Worm (Caenorhabditis elegans) whole organism, L2 larva: ENCODE results near the gene Y105C5B.19.

Experiments used
- F13H6.1 ChIP-seq: sonication (generic microtip); optimal IDR thresholded peaks from 2 replicates; lab custom pipeline; 2016; ENCODE audit warnings: missing genetic modification characterization, missing compliant biosample characterization
- R02D3.7 ChIP-seq: fragments of 150-350 bp; optimal IDR thresholded peaks from 2 replicates; lab custom pipeline; 2014; ENCODE audit warnings: missing biosample characterization, missing genetic modification characterization
- Y55F3AM.14 ChIP-seq: fragments of 200-800 bp; sonication (Bioruptor generic); optimal IDR thresholded peaks from 2 replicates; lab custom pipeline; 2018; ENCODE audit warnings: mild to moderate bottlenecking, missing genetic modification characterization, missing compliant biosample characterization
- ZK546.5 ChIP-seq: sonication (generic microtip); optimal IDR thresholded peaks from 2 replicates; lab custom pipeline; 2017; ENCODE audit warnings: missing biosample characterization, missing genetic modification characterization
- aly-2 ChIP-seq: fragments of 150-350 bp; optimal IDR thresholded peaks from 2 replicates; lab custom pipeline; 2014; ENCODE audit warnings: missing biosample characterization, missing genetic modification characterization
- ama-1 ChIP-seq: fragments of 150-350 bp; optimal IDR thresholded peaks from 2 replicates; lab custom pipeline; 2018; ENCODE audit warnings: inconsistent platforms
- ceh-16 ChIP-seq: fragments of 150-350 bp; optimal IDR thresholded peaks from 2 replicates; lab custom pipeline; 2014; ENCODE audit warnings: missing biosample characterization, missing genetic modification characterization
- crh-2 ChIP-seq: sonication (generic microtip); optimal IDR thresholded peaks from 2 replicates; lab custom pipeline; 2017; ENCODE audit warnings: missing biosample characterization, missing genetic modification characterization
- egl-27 ChIP-seq: sonication (generic microtip); optimal IDR thresholded peaks from 3 replicates; lab custom pipeline; 2017; ENCODE audit warnings: missing biosample characterization, missing genetic modification reagents, missing genetic modification characterization
- elt-3 ChIP-seq: sonication (generic microtip); optimal IDR thresholded peaks from 2 replicates; lab custom pipeline; 2017; ENCODE audit warnings: missing biosample characterization, missing genetic modification characterization
- fos-1 ChIP-seq: fragments of 150-350 bp; optimal IDR thresholded peaks from 2 replicates; lab custom pipeline; 2014; ENCODE audit warnings: missing biosample characterization, missing genetic modification characterization
- gmeb-1 ChIP-seq: fragments of 150-350 bp; optimal IDR thresholded peaks from 2 replicates; lab custom pipeline; 2014; ENCODE audit warnings: missing biosample characterization, missing genetic modification characterization
- lin-11 ChIP-seq: fragments of 150-350 bp; sonication (generic microtip); optimal IDR thresholded peaks from 2 replicates; lab custom pipeline; 2014; ENCODE audit warnings: missing biosample characterization, missing genetic modification characterization, inconsistent platforms, mixed read lengths
- lin-13 ChIP-seq: fragments of 150-350 bp; optimal IDR thresholded peaks from 2 replicates; lab custom pipeline; 2014; ENCODE audit warnings: missing biosample characterization, missing genetic modification reagents, missing genetic modification characterization
- lsy-2 ChIP-seq, 2 experiments: fragments of 150-350 bp in 1 of 2; sonication (generic microtip) in 1 of 2; optimal IDR thresholded peaks; 2 replicates each; lab custom pipeline; 2014 to 2017; ENCODE audit warnings: missing biosample characterization in 2 of 2, missing genetic modification characterization in 2 of 2
- mab-5 ChIP-seq: fragments of 150-350 bp; optimal IDR thresholded peaks from 2 replicates; lab custom pipeline; 2014; ENCODE audit warnings: missing biosample characterization, missing genetic modification characterization
- mbf-1 ChIP-seq: sonication (generic microtip); optimal IDR thresholded peaks from 2 replicates; lab custom pipeline; 2017; ENCODE audit warnings: missing biosample characterization, missing genetic modification characterization
- nhr-10 ChIP-seq: sonication (generic microtip); optimal IDR thresholded peaks from 2 replicates; lab custom pipeline; 2017; ENCODE audit warnings: missing biosample characterization, missing genetic modification characterization
- nhr-12 ChIP-seq: fragments of 150-350 bp; optimal IDR thresholded peaks from 2 replicates; lab custom pipeline; 2014; ENCODE audit warnings: missing biosample characterization, missing genetic modification characterization
- nhr-129 ChIP-seq: fragments of 150-350 bp; optimal IDR thresholded peaks from 2 replicates; lab custom pipeline; 2014; ENCODE audit warnings: missing biosample characterization, missing genetic modification characterization
- nhr-21 ChIP-seq: fragments of 150-350 bp; optimal IDR thresholded peaks from 2 replicates; lab custom pipeline; 2014; ENCODE audit warnings: missing biosample characterization, missing genetic modification characterization
- nhr-23 ChIP-seq: fragments of 150-350 bp; optimal IDR thresholded peaks from 2 replicates; lab custom pipeline; 2014; ENCODE audit warnings: missing biosample characterization, missing genetic modification reagents, missing genetic modification characterization
- nhr-237 ChIP-seq: fragments of 150-350 bp; optimal IDR thresholded peaks from 2 replicates; lab custom pipeline; 2014; ENCODE audit warnings: missing biosample characterization, missing genetic modification characterization
- nhr-25 ChIP-seq: fragments of 150-350 bp; sonication (generic microtip); optimal IDR thresholded peaks from 3 replicates; lab custom pipeline; 2014; ENCODE audit warnings: missing biosample characterization, missing genetic modification characterization
- nhr-77 ChIP-seq: fragments of 150-350 bp; optimal IDR thresholded peaks from 2 replicates; lab custom pipeline; 2014; ENCODE audit warnings: missing biosample characterization, missing genetic modification characterization
- sem-4 ChIP-seq: fragments of 150-350 bp; optimal IDR thresholded peaks from 2 replicates; lab custom pipeline; 2014; ENCODE audit warnings: missing biosample characterization, missing genetic modification reagents, missing genetic modification characterization
- skn-1 ChIP-seq: sonication (generic microtip); optimal IDR thresholded peaks from 2 replicates; lab custom pipeline; 2017; ENCODE audit warnings: missing biosample characterization, missing genetic modification characterization
- snpc-4 ChIP-seq: fragments of 150-350 bp; optimal IDR thresholded peaks from 2 replicates; lab custom pipeline; 2014; ENCODE audit warnings: missing biosample characterization, missing genetic modification characterization
- unc-39 ChIP-seq: fragments of 150-350 bp; optimal IDR thresholded peaks from 2 replicates; lab custom pipeline; 2014; ENCODE audit warnings: missing biosample characterization, missing genetic modification characterization
- unc-55 ChIP-seq: fragments of 150-350 bp; sonication (generic microtip); optimal IDR thresholded peaks from 3 replicates; lab custom pipeline; 2014; ENCODE audit warnings: missing biosample characterization, missing genetic modification reagents, missing genetic modification characterization
- zag-1 ChIP-seq: fragments of 150-350 bp; optimal IDR thresholded peaks from 2 replicates; lab custom pipeline; 2014; ENCODE audit warnings: missing biosample characterization, missing genetic modification characterization
- ztf-1 ChIP-seq: fragments of 200-800 bp; sonication (Bioruptor generic); conservative IDR thresholded peaks from 2 replicates; pipeline ENCODE4 v1.3.6; 2022; ENCODE audit warnings: missing genetic modification characterization, missing compliant biosample characterization
- ztf-11 ChIP-seq: sonication (generic microtip); optimal IDR thresholded peaks from 2 replicates; lab custom pipeline; 2017; ENCODE audit warnings: missing biosample characterization, missing genetic modification characterization

Gene Y105C5B.19

ce11 chrIV:16005472-16005871 lies 21.7 kb upstream of the Y105C5B.19 start:
- TF ChIP-seq Y55F3AM.14 (GFP tag; lab: Kevin White, UChicago) (no peak), mab-5 (tag; lab: Kevin White, UChicago) (no peak), snpc-4 (tag; lab: Kevin White, UChicago) (no peak), skn-1 (tag; lab: Kevin White, UChicago) (no peak), F13H6.1 (tag; lab: Kevin White, UChicago) (no peak), R02D3.7 (tag; lab: Kevin White, UChicago) (no peak), nhr-21 (no peak), aly-2 (no peak), mbf-1 (no peak), ZK546.5 (tag; lab: Kevin White, UChicago) (no peak), nhr-25 (tag; lab: Kevin White, UChicago) (no peak), nhr-10 (no peak), ceh-16 (tag; lab: Kevin White, UChicago) (no peak), gmeb-1 (tag; lab: Kevin White, UChicago) (no peak), unc-55 (no peak)

- TF ChIP-seq sem-4 (no peak), ama-1 (lab: Kevin White, UChicago) (no peak), F13H6.1 (tag; lab: Kevin White, UChicago) (no peak), nhr-129 (tag; lab: Kevin White, UChicago) (no peak), R02D3.7 (tag; lab: Kevin White, UChicago) (no peak), lsy-2 (tag; optimal IDR thresholded peaks at IDR 0.05; lab: Kevin White, UChicago) (no peak), nhr-12 (no peak), lin-11 (tag; lab: Kevin White, UChicago) (no peak), crh-2 (no peak), nhr-21 (no peak)
Observed at ce11 chrIV:16001058-16001457, 17.3 kb upstream of the Y105C5B.19 start.

ce11 chrIV:15999692-16000091 lies 15.9 kb upstream of the Y105C5B.19 start:
- no peak for TF ChIP-seq nhr-237 (tag; lab: Kevin White, UChicago)
- no peak for TF ChIP-seq mab-5 (tag; lab: Kevin White, UChicago)
- TF ChIP-seq lin-13 (GFP tag; lab: Kevin White, UChicago), result no peak

- no peak for TF ChIP-seq unc-39 (tag; lab: Kevin White, UChicago)
- TF ChIP-seq mbf-1, result no peak
- no peak for TF ChIP-seq elt-3
- TF ChIP-seq ama-1 (lab: Kevin White, UChicago), result no peak
Observed at ce11 chrIV:15997906-15998305, 14.1 kb upstream of the Y105C5B.19 start.

- TF ChIP-seq aly-2 (no peak), nhr-237 (tag; lab: Kevin White, UChicago) (no peak), nhr-77 (tag; lab: Kevin White, UChicago) (no peak), ztf-11 (tag; lab: Kevin White, UChicago) (no peak), lsy-2 (tag; optimal IDR thresholded peaks at IDR 0.05; lab: Kevin White, UChicago) (no peak), fos-1 (tag; lab: Kevin White, UChicago) (no peak)
- TF ChIP-seq, all 48 proteins: peak for 0
Observed at ce11 chrIV:15994505-15994904, 10.7 kb upstream of the Y105C5B.19 start, which contains the start of gene Y105C5B.20. TSS of gene Y105C5B.20 (minus strand) at chrIV:15994605.

ce11 chrIV:15991416-15991815 lies 7.6 kb upstream of the Y105C5B.19 start:
- TF ChIP-seq elt-3, result no peak
- TF ChIP-seq nhr-23 (tag; lab: Kevin White, UChicago), result no peak

- no peak for TF ChIP-seq nhr-10
- TF ChIP-seq ztf-1 (GFP tag; lab: Robert Waterston, UW), result no peak
- no peak for TF ChIP-seq egl-27
- no peak for TF ChIP-seq zag-1 (tag; lab: Kevin White, UChicago)
- TF ChIP-seq nhr-25 (tag; lab: Kevin White, UChicago), result no peak
- TF ChIP-seq unc-39 (tag; lab: Kevin White, UChicago), result no peak
- no peak for TF ChIP-seq fos-1 (tag; lab: Kevin White, UChicago)
- no peak for TF ChIP-seq R02D3.7 (tag; lab: Kevin White, UChicago)
- TF ChIP-seq ceh-16 (tag; lab: Kevin White, UChicago), result no peak
Observed at ce11 chrIV:15964307-15964706, 19.5 kb downstream of the Y105C5B.19 start, which contains the start of gene Y105C5B.18. TSS of gene Y105C5B.18 (plus strand) at chrIV:15964607.
